Worm (Caenorhabditis elegans): ENCODE data around the gene calu-1.

The calu-1 gene

DNA sequence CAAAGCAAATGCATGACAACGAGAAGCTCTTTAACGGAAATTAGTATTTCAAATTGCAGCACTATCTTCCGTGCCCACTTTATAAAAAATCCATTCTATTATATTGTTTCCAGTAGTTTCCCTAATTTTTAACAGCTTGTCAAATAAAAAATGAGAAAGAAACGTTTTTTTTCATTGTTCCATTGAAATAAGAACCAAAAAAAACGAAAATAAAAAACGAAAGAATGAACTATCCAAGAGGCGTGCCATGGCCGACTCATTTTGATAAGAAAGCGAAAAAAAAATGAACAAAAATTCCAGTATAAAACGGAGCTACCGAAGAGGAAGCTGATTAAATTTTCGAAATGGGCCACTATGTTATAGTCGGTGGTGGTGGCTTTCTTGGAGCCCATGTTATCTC, 34.2 kb upstream of the calu-1 start, which contains the start of gene hsd-2:
Gene hsd-2, plus strand, starts transcription at position 301 of the 400 bp plus-strand sequence.
- TF ChIP-seq lin-13 (GFP tag; optimal IDR thresholded peaks at IDR 0.05) (no peak), nhr-237 (tag; optimal IDR thresholded peaks at IDR 0.05) (no peak), fos-1 (tag; optimal IDR thresholded peaks at IDR 0.05) (no peak), ama-1 (optimal IDR thresholded peaks at IDR 0.05) (no peak), lin-39 (tag; optimal IDR thresholded peaks at IDR 0.05) (no peak), ZK546.5 (tag; optimal IDR thresholded peaks at IDR 0.05) (no peak), alr-1 (tag; optimal IDR thresholded peaks at IDR 0.05) (no peak), mbf-1 (tag; optimal IDR thresholded peaks at IDR 0.05) (no peak), mab-5 (tag; optimal IDR thresholded peaks at IDR 0.05) (no peak), ceh-16 (tag; optimal IDR thresholded peaks at IDR 0.05) (no peak), sma-3 (GFP tag; optimal IDR thresholded peaks at IDR 0.05) (no peak), crh-2 (tag; optimal IDR thresholded peaks at IDR 0.05) (no peak), nhr-25 (tag; optimal IDR thresholded peaks at IDR 0.05) (no peak)

DNA sequence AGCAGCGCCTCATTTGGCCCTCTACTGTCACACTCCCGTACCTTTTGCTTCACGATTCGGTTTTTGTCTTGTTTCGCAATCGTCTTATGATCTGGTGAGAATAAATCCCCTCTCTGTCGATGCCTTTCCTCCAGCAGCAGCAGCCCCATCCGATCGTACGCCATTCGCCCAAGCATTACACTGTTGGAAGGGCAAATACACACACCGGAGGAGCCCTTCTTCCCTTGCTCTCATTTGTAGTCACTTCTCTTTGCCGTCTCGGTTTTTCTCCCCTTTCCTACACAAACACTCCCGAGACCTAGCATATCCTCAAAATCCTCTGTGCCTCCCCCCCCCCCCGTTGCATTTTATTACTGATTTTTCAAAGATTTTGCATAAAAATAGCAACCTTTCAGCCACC, 28.2 kb upstream of the calu-1 start, which contains the start of gene set-30:
Gene set-30, plus strand, starts transcription at position 396 of the 400 bp plus-strand sequence.
- no peak for TF ChIP-seq nhr-10 (tag; optimal IDR thresholded peaks at IDR 0.05)
- TF ChIP-seq unc-62 (GFP tag; optimal IDR thresholded peaks at IDR 0.05): no peak
- no peak for TF ChIP-seq ztf-1 (GFP tag; conservative IDR thresholded peaks at IDR 0.05)
- peak; percentile 33 for TF ChIP-seq nhr-129 (tag; optimal IDR thresholded peaks at IDR 0.05)
- TF ChIP-seq nhr-23 (tag; optimal IDR thresholded peaks at IDR 0.05): no peak
- TF ChIP-seq ama-1 (optimal IDR thresholded peaks at IDR 0.05): no peak
- TF ChIP-seq mbf-1 (tag; optimal IDR thresholded peaks at IDR 0.05): no peak

DNA sequence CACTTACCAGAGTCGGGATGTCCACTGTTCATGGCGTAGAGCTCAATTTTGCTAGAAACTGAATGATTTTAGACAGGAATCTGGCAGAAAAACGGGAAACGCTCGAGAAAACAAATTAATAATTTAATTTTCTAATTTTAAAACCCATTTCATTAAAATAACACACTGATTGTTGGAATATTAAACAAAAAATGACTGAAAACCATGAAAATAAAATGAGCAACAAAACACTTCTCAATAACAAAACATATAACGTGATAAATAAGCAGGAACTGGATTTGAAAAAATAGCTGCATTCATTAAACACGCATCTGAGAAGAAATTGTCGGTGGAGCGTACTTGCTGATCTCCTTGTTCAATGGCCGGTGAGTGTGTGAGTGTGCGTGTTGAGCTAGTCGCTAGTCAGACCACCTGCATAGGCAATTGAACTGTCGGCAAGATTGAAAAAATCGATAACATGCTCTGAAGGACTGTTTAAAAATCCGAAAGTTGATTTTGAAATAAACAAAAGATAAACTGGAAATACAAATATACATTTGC, 26.9 kb upstream of the calu-1 start, which contains the start of gene ZC8.6:
Gene ZC8.6, minus strand, starts transcription at position 51 of the 540 bp plus-strand sequence.
- TF ChIP-seq unc-55 (GFP tag; optimal IDR thresholded peaks at IDR 0.05) (peak; percentile 70), gmeb-1 (tag; optimal IDR thresholded peaks at IDR 0.05) (peak; percentile 20), mab-5 (tag; optimal IDR thresholded peaks at IDR 0.05) (no peak), ceh-82 (tag; optimal IDR thresholded peaks at IDR 0.05) (no peak), Y55F3AM.14 (GFP tag; optimal IDR thresholded peaks at IDR 0.05) (no peak), egl-27 (tag; optimal IDR thresholded peaks at IDR 0.05) (no peak), zag-1 (tag; optimal IDR thresholded peaks at IDR 0.05) (no peak), mdl-1 (tag; optimal IDR thresholded peaks at IDR 0.05) (no peak), R02D3.7 (tag; optimal IDR thresholded peaks at IDR 0.05) (no peak), nhr-11 (tag; optimal IDR thresholded peaks at IDR 0.05) (no peak), ztf-11 (tag; optimal IDR thresholded peaks at IDR 0.05) (no peak), nhr-23 (tag; optimal IDR thresholded peaks at IDR 0.05) (no peak), elt-3 (tag; optimal IDR thresholded peaks at IDR 0.05) (no peak), nhr-77 (tag; optimal IDR thresholded peaks at IDR 0.05) (no peak), lin-11 (tag; optimal IDR thresholded peaks at IDR 0.05) (peak; percentile 24), sem-4 (tag; optimal IDR thresholded peaks at IDR 0.05) (no peak), fos-1 (tag; optimal IDR thresholded peaks at IDR 0.05) (peak; percentile 57), sma-9 (GFP tag; optimal IDR thresholded peaks at IDR 0.05) (no peak), sma-9 (tag; optimal IDR thresholded peaks at IDR 0.05) (no peak), crh-2 (tag; optimal IDR thresholded peaks at IDR 0.05) (peak; percentile 29), nhr-25 (tag; optimal IDR thresholded peaks at IDR 0.05) (peak; percentile 3), C34F6.9 (tag; optimal IDR thresholded peaks at IDR 0.05) (peak; percentile 62), nhr-129 (tag; optimal IDR thresholded peaks at IDR 0.05) (peak; percentile 70)

DNA sequence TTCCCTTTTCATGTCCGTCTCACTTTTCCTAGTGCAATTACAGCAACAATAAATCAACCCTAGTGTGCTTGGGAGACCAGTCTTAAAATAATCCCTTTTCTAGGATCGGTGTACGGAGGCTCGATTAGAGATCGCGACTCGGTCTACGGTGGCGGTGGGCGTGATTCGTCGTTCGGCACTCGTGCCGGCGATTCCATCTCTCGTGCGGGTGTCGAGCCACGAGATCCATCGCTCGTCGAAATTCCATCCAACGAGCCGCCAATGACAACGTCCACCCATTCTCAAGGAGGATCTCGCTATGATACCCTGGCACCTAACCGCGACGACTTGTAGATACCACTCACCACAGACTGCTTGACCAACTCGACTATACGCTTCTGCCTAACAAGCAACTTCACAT, 21.8 kb upstream of the calu-1 start:
- no peak for TF ChIP-seq ceh-16 (tag; optimal IDR thresholded peaks at IDR 0.05)
- no peak for TF ChIP-seq dmd-4 (tag; optimal IDR thresholded peaks at IDR 0.05)
- TF ChIP-seq elt-1 (tag; optimal IDR thresholded peaks at IDR 0.05): no peak
- TF ChIP-seq nhr-237 (tag; optimal IDR thresholded peaks at IDR 0.05): no peak
- TF ChIP-seq sma-3 (GFP tag; optimal IDR thresholded peaks at IDR 0.05): no peak
- TF ChIP-seq lin-39 (tag; optimal IDR thresholded peaks at IDR 0.05): no peak

DNA sequence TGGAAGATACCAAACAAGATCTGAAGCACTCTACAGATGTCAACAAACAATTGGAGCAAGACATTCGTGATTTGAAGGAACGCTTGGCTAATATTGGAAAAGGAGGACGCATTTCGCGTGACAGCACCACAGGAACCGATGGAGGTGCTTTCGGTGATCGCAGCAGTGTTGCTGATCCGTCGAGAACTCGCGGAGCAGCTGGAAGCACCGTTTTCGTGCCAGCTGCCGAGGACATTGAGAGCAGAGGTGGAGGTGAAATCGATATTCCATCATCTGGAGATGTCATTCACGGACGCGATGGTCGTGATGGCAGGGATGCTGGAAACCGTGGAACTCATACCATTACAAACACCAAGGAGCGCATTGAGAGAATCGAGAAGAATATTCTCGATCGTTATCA, 16.9 kb upstream of the calu-1 start:
- TF ChIP-seq ztf-1 (GFP tag; conservative IDR thresholded peaks at IDR 0.05) (no peak), mab-5 (tag; optimal IDR thresholded peaks at IDR 0.05) (no peak), sma-9 (GFP tag; optimal IDR thresholded peaks at IDR 0.05) (no peak), sma-9 (tag; optimal IDR thresholded peaks at IDR 0.05) (no peak), ZK546.5 (tag; optimal IDR thresholded peaks at IDR 0.05) (no peak), blmp-1 (tag; optimal IDR thresholded peaks at IDR 0.05; ENCODE audit: insufficient read depth) (no peak), F13H6.1 (tag; optimal IDR thresholded peaks at IDR 0.05) (no peak), snpc-4 (tag; optimal IDR thresholded peaks at IDR 0.05) (no peak), nhr-237 (tag; optimal IDR thresholded peaks at IDR 0.05) (no peak), lin-13 (GFP tag; optimal IDR thresholded peaks at IDR 0.05) (no peak), ztf-11 (tag; optimal IDR thresholded peaks at IDR 0.05) (no peak), nhr-129 (tag; optimal IDR thresholded peaks at IDR 0.05) (no peak), nhr-21 (tag; optimal IDR thresholded peaks at IDR 0.05) (no peak), sem-4 (tag; optimal IDR thresholded peaks at IDR 0.05) (no peak)

Data from whole organism, L2 larva.